Fruit fly (Drosophila melanogaster): ENCODE results near the gene tbc.

tbc gene

DNA sequence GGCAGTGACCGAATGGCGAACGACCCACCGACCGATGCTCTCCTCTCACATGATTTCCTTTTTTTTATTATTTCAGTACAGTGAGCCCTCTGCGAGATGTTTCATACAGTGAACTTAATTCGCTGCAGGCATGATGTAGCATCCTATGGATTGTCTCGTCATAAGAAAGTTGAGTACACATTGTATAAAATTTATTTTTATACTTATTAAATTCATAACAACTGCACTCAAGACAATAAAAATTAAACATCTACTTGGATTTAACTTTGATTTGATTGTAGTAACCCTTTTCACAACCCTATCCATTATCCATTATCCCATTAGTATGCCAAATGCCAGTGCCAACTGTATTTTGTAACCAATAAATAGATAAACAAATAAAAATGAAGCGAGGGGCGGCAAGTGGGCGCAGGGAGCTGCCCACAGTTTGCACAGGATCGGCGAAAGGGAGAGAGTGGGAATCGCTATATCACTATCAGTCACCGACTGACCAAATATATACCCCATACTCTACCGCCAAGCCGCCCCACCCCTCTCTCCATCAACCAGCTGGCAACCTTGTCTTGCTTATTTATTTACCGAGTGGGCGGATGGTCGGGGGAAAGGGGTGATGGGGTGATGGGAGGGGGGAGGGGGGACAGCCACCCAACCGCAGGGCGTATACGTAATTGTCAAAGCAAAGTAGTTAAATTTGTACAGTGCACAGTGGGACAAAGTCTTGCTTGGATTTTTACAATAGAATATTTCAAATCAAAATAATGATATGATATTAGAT lies 33.8 kb downstream of the tbc start:
- TF ChIP-seq Myc (optimal IDR thresholded peaks at IDR 0.05) (no peak), ttk (optimal IDR thresholded peaks at IDR 0.05) (no peak), Sin3A (optimal IDR thresholded peaks at IDR 0.05) (no peak), h (optimal IDR thresholded peaks at IDR 0.05) (no peak), psq (optimal IDR thresholded peaks at IDR 0.05) (no peak)

DNA sequence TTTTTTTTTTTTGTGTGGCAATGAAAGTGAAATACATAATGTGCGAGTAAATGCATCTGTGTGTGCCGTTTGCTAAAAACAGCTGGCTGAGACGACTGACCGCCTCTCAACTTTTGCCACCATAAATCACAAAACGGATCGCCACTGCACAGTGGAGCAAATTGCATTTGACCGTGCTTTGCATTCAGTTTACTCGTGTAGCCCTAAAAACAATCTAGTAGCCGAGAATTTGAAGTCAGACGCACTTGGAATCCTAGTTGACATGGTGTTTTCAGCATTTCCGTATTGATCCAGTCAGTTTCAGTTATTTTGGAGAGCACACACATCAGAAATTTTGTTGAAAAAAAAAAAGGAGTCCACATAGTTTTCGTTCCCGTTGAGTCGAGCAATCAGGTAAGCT lies 36.7 kb downstream of the tbc start, which contains the start of gene CG15461:
Gene CG15461, plus strand, starts transcription at position 301 of the 400 bp plus-strand sequence.
- TF ChIP-seq ttk (optimal IDR thresholded peaks at IDR 0.05) (no peak), insv (optimal IDR thresholded peaks at IDR 0.05) (no peak), Myc (optimal IDR thresholded peaks at IDR 0.05) (no peak), h (optimal IDR thresholded peaks at IDR 0.05) (no peak), Sin3A (optimal IDR thresholded peaks at IDR 0.05) (no peak), psq (optimal IDR thresholded peaks at IDR 0.05) (no peak)

DNA sequence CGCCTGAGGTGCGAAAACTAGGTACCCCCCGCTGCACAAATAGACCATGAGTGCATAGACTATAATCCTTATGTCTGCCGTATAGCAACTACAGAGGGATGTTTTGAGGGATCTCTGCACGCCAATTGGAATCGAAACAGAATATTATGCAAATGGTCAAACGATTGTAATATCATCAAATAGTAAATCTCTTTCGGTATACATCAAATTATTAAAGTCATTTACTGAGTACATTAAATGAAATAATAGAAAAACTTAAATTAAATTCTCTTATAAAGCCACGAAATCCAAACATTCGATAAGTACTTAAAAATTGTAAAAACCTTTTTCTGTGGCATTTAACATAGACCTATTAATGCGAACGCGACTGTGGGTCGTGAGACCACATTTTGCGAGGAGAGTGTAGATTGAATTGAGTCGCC lies 39.6 kb downstream of the tbc start:
- no peak for TF ChIP-seq h (optimal IDR thresholded peaks at IDR 0.05)
- TF ChIP-seq Myc (optimal IDR thresholded peaks at IDR 0.05), result no peak
- TF ChIP-seq insv (optimal IDR thresholded peaks at IDR 0.05), result no peak
- no peak for TF ChIP-seq Sin3A (optimal IDR thresholded peaks at IDR 0.05)
- TF ChIP-seq ttk (optimal IDR thresholded peaks at IDR 0.05), result no peak
- TF ChIP-seq psq (optimal IDR thresholded peaks at IDR 0.05), result no peak

DNA sequence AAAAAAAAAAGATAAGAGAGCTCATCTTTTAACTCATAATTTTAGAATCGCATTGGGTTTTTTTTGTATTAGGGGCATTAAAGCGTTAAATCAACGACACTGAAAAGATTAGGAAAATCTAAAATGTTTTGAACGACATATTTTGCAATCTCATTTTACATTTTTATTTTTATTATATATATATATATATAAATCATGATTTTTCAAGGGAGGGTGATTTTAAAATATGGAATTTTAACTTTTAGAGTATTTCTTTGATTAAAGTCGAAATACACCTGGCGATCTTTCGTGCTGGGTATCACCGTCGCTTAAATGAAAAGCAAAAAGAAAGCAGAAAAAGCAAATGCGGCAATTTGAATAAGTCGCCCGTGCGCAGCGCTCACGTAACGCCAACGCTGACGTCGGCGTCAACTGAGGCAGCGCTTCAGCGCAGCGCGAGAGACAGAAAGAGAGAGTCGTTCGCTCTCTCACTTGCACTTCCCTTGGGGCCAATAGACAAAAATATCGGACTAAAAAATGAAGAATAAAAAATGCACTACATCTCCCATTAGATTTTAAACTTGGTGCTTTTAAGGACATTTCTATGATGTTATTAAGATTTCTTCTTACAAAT lies 40.4 kb downstream of the tbc start:
- TF ChIP-seq h (optimal IDR thresholded peaks at IDR 0.05), result no peak
- TF ChIP-seq Myc (optimal IDR thresholded peaks at IDR 0.05), result no peak
- TF ChIP-seq Sin3A (optimal IDR thresholded peaks at IDR 0.05), result no peak
- no peak for TF ChIP-seq psq (optimal IDR thresholded peaks at IDR 0.05)
- TF ChIP-seq ttk (optimal IDR thresholded peaks at IDR 0.05), result no peak
- no peak for TF ChIP-seq insv (optimal IDR thresholded peaks at IDR 0.05)

DNA sequence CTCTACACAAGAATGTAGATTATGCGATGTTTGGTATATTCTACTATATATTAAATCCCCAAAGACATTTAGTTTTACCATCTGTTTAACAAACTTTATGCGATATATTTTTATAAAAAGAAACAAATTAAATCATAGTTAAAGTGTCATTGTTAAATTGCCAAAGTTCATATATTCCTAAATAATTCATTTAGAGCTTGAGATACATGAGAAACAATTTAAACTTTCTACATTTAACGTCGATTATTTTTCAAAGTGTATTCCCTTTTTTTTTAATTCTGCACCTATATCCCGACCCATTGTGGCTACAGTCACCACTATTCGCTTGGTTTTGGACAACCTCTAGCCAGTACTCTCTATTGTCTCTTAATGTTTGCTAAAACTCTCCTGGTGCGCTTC lies 40.9 kb downstream of the tbc start:
- TF ChIP-seq psq (optimal IDR thresholded peaks at IDR 0.05) (no peak), Sin3A (optimal IDR thresholded peaks at IDR 0.05) (no peak), insv (optimal IDR thresholded peaks at IDR 0.05) (no peak), Myc (optimal IDR thresholded peaks at IDR 0.05) (no peak), h (optimal IDR thresholded peaks at IDR 0.05) (no peak)

DNA sequence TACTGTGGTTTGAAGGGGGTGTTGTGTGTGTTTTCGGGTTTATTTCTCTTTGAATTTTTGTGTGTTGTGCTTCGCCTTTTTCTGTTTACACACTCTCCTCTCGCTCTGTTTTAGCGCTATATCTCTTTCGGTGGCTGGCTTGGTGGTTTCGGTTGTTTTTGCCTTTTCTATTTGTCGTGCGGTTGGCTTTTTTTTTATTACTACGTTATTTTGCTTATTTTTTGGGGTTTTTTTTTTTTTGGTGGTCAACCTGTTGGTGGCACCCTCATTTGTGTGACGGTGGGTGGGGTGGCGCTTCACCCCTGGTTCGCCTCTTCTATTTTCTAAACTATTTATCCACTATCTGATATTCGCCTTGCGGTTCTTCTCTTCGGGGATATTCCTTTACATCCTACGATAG lies 41.8 kb downstream of the tbc start:
- TF ChIP-seq insv (optimal IDR thresholded peaks at IDR 0.05) (no peak), ttk (optimal IDR thresholded peaks at IDR 0.05) (no peak), Sin3A (optimal IDR thresholded peaks at IDR 0.05) (no peak), h (optimal IDR thresholded peaks at IDR 0.05) (no peak), psq (optimal IDR thresholded peaks at IDR 0.05) (no peak), Myc (optimal IDR thresholded peaks at IDR 0.05) (no peak)

DNA sequence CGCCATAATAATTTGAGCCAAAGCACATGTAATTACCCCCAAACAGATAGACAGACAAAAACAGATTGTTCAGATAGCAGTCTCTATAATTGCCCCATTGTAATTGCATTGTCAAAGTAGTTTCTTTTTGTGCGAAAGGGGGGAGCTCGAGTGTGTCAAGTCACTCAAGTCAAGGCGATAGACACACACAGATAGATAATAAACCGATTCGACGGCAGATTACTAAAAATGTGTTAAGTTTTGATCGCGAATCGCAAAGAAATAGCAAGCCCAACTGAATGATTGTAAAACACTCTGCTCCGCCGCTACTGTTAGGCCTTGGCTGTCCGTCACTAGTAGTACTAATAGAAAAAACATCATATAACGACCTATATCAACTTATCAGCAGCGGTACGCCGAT lies 43.5 kb downstream of the tbc start:
- TF ChIP-seq Myc (optimal IDR thresholded peaks at IDR 0.05), result no peak
- TF ChIP-seq insv (optimal IDR thresholded peaks at IDR 0.05), result no peak
- TF ChIP-seq psq (optimal IDR thresholded peaks at IDR 0.05), result no peak
- TF ChIP-seq ttk (optimal IDR thresholded peaks at IDR 0.05), result no peak
- TF ChIP-seq Sin3A (optimal IDR thresholded peaks at IDR 0.05), result no peak
- TF ChIP-seq h (optimal IDR thresholded peaks at IDR 0.05), result no peak

DNA sequence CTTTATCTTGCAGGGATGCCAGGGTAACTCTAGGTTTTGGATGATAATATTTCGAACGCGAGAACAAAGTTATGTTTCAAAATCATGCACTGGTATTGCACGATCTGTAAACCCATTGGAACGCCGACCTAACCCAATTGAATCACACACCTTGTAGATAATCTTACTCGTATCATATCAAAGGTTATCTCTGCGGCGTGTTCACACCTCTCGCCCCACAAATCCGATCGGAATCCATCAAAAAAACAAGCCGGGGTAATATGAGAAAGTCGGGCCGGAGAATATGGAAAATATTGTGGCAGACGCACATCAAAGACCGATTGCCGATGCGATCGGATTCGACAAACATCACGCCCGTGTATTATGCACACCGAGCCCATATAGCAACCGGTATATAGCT lies 46.0 kb downstream of the tbc start:
- no peak for TF ChIP-seq Myc (optimal IDR thresholded peaks at IDR 0.05)
- TF ChIP-seq h (optimal IDR thresholded peaks at IDR 0.05), result no peak
- no peak for TF ChIP-seq Sin3A (optimal IDR thresholded peaks at IDR 0.05)
- no peak for TF ChIP-seq psq (optimal IDR thresholded peaks at IDR 0.05)
- no peak for TF ChIP-seq ttk (optimal IDR thresholded peaks at IDR 0.05)
- no peak for TF ChIP-seq insv (optimal IDR thresholded peaks at IDR 0.05)

DNA sequence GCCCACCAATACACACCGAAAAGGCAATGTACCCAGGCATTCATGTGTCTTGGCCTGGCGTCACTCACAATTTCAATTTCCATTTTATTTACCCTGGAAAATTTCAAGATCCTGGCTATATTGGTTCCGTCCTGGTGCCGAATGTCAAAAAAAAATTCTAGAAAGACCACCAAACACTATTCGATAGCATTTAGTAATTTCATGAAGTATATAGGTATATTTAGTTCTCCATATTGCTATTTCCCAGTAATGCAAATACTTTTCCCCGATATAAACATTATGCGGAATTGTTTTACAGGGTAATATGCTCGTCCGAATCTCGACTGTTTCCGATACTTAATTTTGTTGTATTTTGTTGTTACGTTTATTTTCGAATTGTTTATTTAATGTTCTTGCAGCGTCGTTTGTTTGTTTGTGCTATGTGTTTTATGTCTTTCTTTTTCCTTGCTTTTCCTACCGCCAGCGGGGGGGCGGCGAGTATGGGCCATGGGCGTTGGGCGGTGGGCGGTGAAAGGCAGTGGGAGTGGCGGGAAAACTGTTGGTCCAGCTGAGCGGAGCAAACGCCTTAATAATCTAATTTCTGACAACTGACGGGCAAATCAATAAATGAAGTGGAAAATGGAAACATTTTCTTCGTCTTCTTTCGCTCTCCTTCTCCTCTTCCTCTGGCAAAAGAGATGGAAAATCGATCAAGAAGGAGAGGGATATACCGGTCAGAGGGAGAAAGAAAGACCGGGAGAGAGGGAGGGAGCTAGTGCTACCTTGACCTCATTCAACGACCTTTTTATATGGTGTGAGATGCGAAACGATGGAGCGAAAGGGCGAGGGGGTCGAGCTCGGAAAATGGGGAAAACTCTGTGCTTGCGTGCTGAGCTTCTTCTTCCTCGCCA lies 46.9 kb downstream of the tbc start:
- no peak for TF ChIP-seq ttk (optimal IDR thresholded peaks at IDR 0.05)
- no peak for TF ChIP-seq Myc (optimal IDR thresholded peaks at IDR 0.05)
- TF ChIP-seq insv (optimal IDR thresholded peaks at IDR 0.05), result no peak
- no peak for TF ChIP-seq psq (optimal IDR thresholded peaks at IDR 0.05)
- no peak for TF ChIP-seq Sin3A (optimal IDR thresholded peaks at IDR 0.05)
- no peak for TF ChIP-seq h (optimal IDR thresholded peaks at IDR 0.05)

DNA sequence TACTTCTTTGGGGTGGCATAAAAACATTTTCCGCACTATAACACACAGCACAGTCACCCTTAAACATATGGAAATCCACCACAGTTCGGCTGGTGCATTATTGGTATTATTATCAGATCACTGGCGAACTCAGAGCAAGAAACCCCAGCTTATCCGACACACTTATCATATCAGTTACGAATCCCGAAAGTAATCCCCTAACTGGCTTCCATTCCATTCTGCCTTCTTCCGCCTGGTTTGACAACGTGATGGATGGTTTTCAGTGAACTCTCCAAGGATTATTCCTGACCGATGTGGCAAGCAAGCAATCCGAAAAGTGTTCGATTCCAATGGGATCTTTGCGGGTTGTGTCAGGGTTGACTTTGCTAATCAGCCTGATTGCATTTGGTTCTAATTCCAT lies 49.9 kb downstream of the tbc start:
- TF ChIP-seq h (optimal IDR thresholded peaks at IDR 0.05), result no peak
- no peak for TF ChIP-seq insv (optimal IDR thresholded peaks at IDR 0.05)
- no peak for TF ChIP-seq Myc (optimal IDR thresholded peaks at IDR 0.05)
- TF ChIP-seq psq (optimal IDR thresholded peaks at IDR 0.05), result no peak
- no peak for TF ChIP-seq ttk (optimal IDR thresholded peaks at IDR 0.05)
- no peak for TF ChIP-seq Sin3A (optimal IDR thresholded peaks at IDR 0.05)

DNA sequence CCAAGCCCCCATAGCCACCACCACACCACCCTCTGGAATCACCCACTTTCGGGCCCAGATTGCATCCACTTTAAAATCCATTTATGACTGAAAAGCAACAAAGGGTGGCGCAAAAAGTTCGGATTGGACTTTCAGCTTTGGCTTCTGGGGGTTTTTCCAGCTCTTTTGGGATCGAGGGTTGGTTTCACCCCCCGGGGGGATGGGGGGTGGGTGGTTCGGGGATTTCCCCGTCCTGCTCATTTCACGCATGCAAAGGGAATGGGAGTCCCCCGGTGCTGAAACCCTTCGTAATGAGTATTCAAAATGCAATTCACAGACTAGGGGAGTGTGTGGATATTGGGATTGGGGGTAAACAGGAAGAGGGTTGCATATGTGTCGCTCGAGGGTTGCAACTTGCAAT lies 50.7 kb downstream of the tbc start:
- TF ChIP-seq psq (optimal IDR thresholded peaks at IDR 0.05) (no peak), ttk (optimal IDR thresholded peaks at IDR 0.05) (no peak), Myc (optimal IDR thresholded peaks at IDR 0.05) (no peak), insv (optimal IDR thresholded peaks at IDR 0.05) (no peak), Sin3A (optimal IDR thresholded peaks at IDR 0.05) (no peak), h (optimal IDR thresholded peaks at IDR 0.05) (no peak)
